Worm (Caenorhabditis elegans): ENCODE data around the gene srh-137.

Gene srh-137

ce11 chrV:16685725-16686124, 30.7 kb downstream of the srh-137 start, which contains the start of gene srw-43:
Gene srw-43 (plus strand): TSS chrV:16686025.
- TF ChIP-seq nfya-1 (tag; optimal IDR thresholded peaks at IDR 0.05; ENCODE audit: insufficient read depth) (no peak), mdl-1 (tag; optimal IDR thresholded peaks at IDR 0.05) (no peak), jun-1 (tag; optimal IDR thresholded peaks at IDR 0.05) (no peak), elt-3 (tag; optimal IDR thresholded peaks at IDR 0.05) (no peak), elt-2 (tag; optimal IDR thresholded peaks at IDR 0.05) (no peak), R02D3.7 (tag; optimal IDR thresholded peaks at IDR 0.05) (no peak), skn-1 (tag; optimal IDR thresholded peaks at IDR 0.05) (no peak), lin-15B (tag; optimal IDR thresholded peaks at IDR 0.05) (no peak), pqm-1 (tag; optimal IDR thresholded peaks at IDR 0.05) (no peak), nhr-25 (tag; optimal IDR thresholded peaks at IDR 0.05) (no peak), sea-2 (GFP tag; optimal IDR thresholded peaks at IDR 0.05) (no peak), hmg-11 (tag; optimal IDR thresholded peaks at IDR 0.05) (no peak), unc-39 (tag; optimal IDR thresholded peaks at IDR 0.05) (no peak), nhr-76 (tag; optimal IDR thresholded peaks at IDR 0.05) (no peak), fos-1 (tag; optimal IDR thresholded peaks at IDR 0.05) (no peak)

- TF ChIP-seq daf-12 (tag; optimal IDR thresholded peaks at IDR 0.05) (no peak), nhr-25 (tag; optimal IDR thresholded peaks at IDR 0.05) (no peak), ceh-28 (tag; optimal IDR thresholded peaks at IDR 0.05) (no peak), nhr-28 (tag; optimal IDR thresholded peaks at IDR 0.05) (no peak), nhr-237 (tag; optimal IDR thresholded peaks at IDR 0.05) (no peak), ZK546.5 (tag; optimal IDR thresholded peaks at IDR 0.05) (no peak)
Measured at ce11 chrV:16683359-16683758, 33.1 kb downstream of the srh-137 start.

- TF ChIP-seq zag-1 (tag; optimal IDR thresholded peaks at IDR 0.05) (no peak), nfya-1 (tag; optimal IDR thresholded peaks at IDR 0.05; ENCODE audit: insufficient read depth) (no peak), eor-1 (tag; optimal IDR thresholded peaks at IDR 0.05) (no peak), elt-2 (tag; optimal IDR thresholded peaks at IDR 0.05) (no peak), nhr-28 (tag; optimal IDR thresholded peaks at IDR 0.05) (no peak), nhr-76 (tag; optimal IDR thresholded peaks at IDR 0.05) (no peak), lin-15B (tag; optimal IDR thresholded peaks at IDR 0.05) (no peak), fos-1 (tag; optimal IDR thresholded peaks at IDR 0.05) (no peak), ztf-11 (tag; optimal IDR thresholded peaks at IDR 0.05) (no peak), nhr-12 (tag; optimal IDR thresholded peaks at IDR 0.05) (no peak), fkh-2 (tag; optimal IDR thresholded peaks at IDR 0.05) (no peak), nhr-23 (tag; optimal IDR thresholded peaks at IDR 0.05) (no peak)
Measured at ce11 chrV:16682886-16683285, 33.6 kb downstream of the srh-137 start, which contains the start of gene srw-36. Gene srw-36 (plus strand): TSS chrV:16683186.

ce11 chrV:16679981-16680380, 36.5 kb downstream of the srh-137 start, which contains the start of gene srw-44:
Gene srw-44 (plus strand): TSS chrV:16680281.
- TF ChIP-seq nhr-76 (tag; optimal IDR thresholded peaks at IDR 0.05) (no peak), elt-1 (tag; optimal IDR thresholded peaks at IDR 0.05) (no peak), ZK546.5 (tag; optimal IDR thresholded peaks at IDR 0.05) (no peak), nhr-11 (tag; optimal IDR thresholded peaks at IDR 0.05) (no peak), elt-3 (tag; optimal IDR thresholded peaks at IDR 0.05) (no peak), lsy-12 (tag; optimal IDR thresholded peaks at IDR 0.05) (no peak), nhr-25 (tag; optimal IDR thresholded peaks at IDR 0.05) (no peak), unc-62 (GFP tag; optimal IDR thresholded peaks at IDR 0.05) (no peak), ceh-16 (tag; optimal IDR thresholded peaks at IDR 0.05) (no peak), R02D3.7 (tag; optimal IDR thresholded peaks at IDR 0.05) (no peak), pqm-1 (tag; optimal IDR thresholded peaks at IDR 0.05) (no peak), snpc-4 (tag; optimal IDR thresholded peaks at IDR 0.05) (no peak), eor-1 (tag; optimal IDR thresholded peaks at IDR 0.05) (no peak)

- TF ChIP-seq sea-2 (GFP tag; optimal IDR thresholded peaks at IDR 0.05) (no peak), egl-27 (tag; optimal IDR thresholded peaks at IDR 0.05) (no peak), fkh-10 (GFP tag; optimal IDR thresholded peaks at IDR 0.05) (no peak), ama-1 (optimal IDR thresholded peaks at IDR 0.05) (no peak), nhr-43 (tag; optimal IDR thresholded peaks at IDR 0.05; ENCODE audit: poor library complexity, severe bottlenecking) (no peak), nhr-77 (tag; optimal IDR thresholded peaks at IDR 0.05) (no peak), nhr-11 (tag; optimal IDR thresholded peaks at IDR 0.05) (no peak), nhr-23 (tag; optimal IDR thresholded peaks at IDR 0.05) (no peak), pha-4 (tag; optimal IDR thresholded peaks at IDR 0.05) (no peak), ceh-9 (tag; optimal IDR thresholded peaks at IDR 0.05) (no peak), elt-1 (tag; optimal IDR thresholded peaks at IDR 0.05) (no peak), ceh-16 (tag; optimal IDR thresholded peaks at IDR 0.05) (no peak), fkh-2 (tag; optimal IDR thresholded peaks at IDR 0.05) (no peak), ZK546.5 (tag; optimal IDR thresholded peaks at IDR 0.05) (no peak), nhr-28 (tag; optimal IDR thresholded peaks at IDR 0.05) (no peak), nfya-1 (tag; optimal IDR thresholded peaks at IDR 0.05; ENCODE audit: insufficient read depth) (no peak), ztf-11 (tag; optimal IDR thresholded peaks at IDR 0.05) (no peak), pqm-1 (tag; optimal IDR thresholded peaks at IDR 0.05) (no peak), zag-1 (tag; optimal IDR thresholded peaks at IDR 0.05) (no peak), nhr-12 (tag; optimal IDR thresholded peaks at IDR 0.05) (no peak)
Measured at ce11 chrV:16679237-16679636, 37.2 kb downstream of the srh-137 start, which contains the start of gene srz-103. Gene srz-103 (minus strand): TSS chrV:16679337.
